Worm (Caenorhabditis elegans) whole organism, mixed stage, embryonic: ENCODE measurements around the gene C24B5.4.
A peak's percentile ranks its signal among the peaks of the same experiment; 100 is the strongest.

ENCODE experiments used
- M03D4.4 ChIP-seq: sonication (generic microtip); optimal IDR thresholded peaks from 2 replicates; lab custom pipeline; 2017; ENCODE audit warnings: mild to moderate bottlenecking, missing genetic modification characterization, missing compliant biosample characterization
- bed-3 ChIP-seq: fragments of 200-800 bp; sonication (Bioruptor generic); optimal IDR thresholded peaks from 3 replicates; lab custom pipeline; 2018; ENCODE audit warnings: mild to moderate bottlenecking, missing genetic modification characterization, moderate library complexity, missing compliant biosample characterization
- blmp-1 ChIP-seq: fragments of 150-350 bp; optimal IDR thresholded peaks from 2 replicates; lab custom pipeline; 2014; ENCODE audit warnings: missing biosample characterization, missing genetic modification characterization
- ceh-43 ChIP-seq: fragments of 200-800 bp; sonication (Bioruptor generic); optimal IDR thresholded peaks from 2 replicates; lab custom pipeline; 2018; ENCODE audit warnings: mild to moderate bottlenecking, missing genetic modification characterization, moderate library complexity, missing compliant biosample characterization
- ceh-83 ChIP-seq: fragments of 200-800 bp; sonication (Bioruptor generic); optimal IDR thresholded peaks from 2 replicates; lab custom pipeline; 2018; ENCODE audit warnings: mild to moderate bottlenecking, missing genetic modification characterization, missing compliant biosample characterization
- ces-1 ChIP-seq: fragments of 150-350 bp; optimal IDR thresholded peaks from 2 replicates; lab custom pipeline; 2014; ENCODE audit warnings: missing biosample characterization, missing genetic modification reagents, missing genetic modification characterization
- cnd-1 ChIP-seq: fragments of 200-800 bp; sonication (Bioruptor generic); optimal IDR thresholded peaks from 2 replicates; lab custom pipeline; 2018; ENCODE audit warnings: mild to moderate bottlenecking, missing genetic modification characterization, missing compliant biosample characterization
- elt-3 ChIP-seq: fragments of 150-350 bp; optimal IDR thresholded peaks from 2 replicates; lab custom pipeline; 2014; ENCODE audit warnings: missing biosample characterization, missing genetic modification characterization
- flh-1 ChIP-seq: fragments of 200-800 bp; sonication (Bioruptor generic); optimal IDR thresholded peaks from 2 replicates; lab custom pipeline; 2018; ENCODE audit warnings: mild to moderate bottlenecking, missing genetic modification characterization, moderate library complexity, missing compliant biosample characterization
- ham-2 ChIP-seq: fragments of 200-800 bp; sonication (Bioruptor generic); optimal IDR thresholded peaks from 2 replicates; lab custom pipeline; 2018; ENCODE audit warnings: mild to moderate bottlenecking, missing genetic modification characterization, missing compliant biosample characterization
- hlh-1 ChIP-seq: fragments of 150-350 bp; optimal IDR thresholded peaks from 2 replicates; lab custom pipeline; 2014; ENCODE audit warnings: missing biosample characterization, missing genetic modification reagents, missing genetic modification characterization
- lin-13 ChIP-seq: fragments of 150-350 bp; optimal IDR thresholded peaks from 2 replicates; lab custom pipeline; 2014; ENCODE audit warnings: missing biosample characterization, missing genetic modification characterization
- lin-32 ChIP-seq: fragments of 200-800 bp; sonication (Bioruptor generic); optimal IDR thresholded peaks from 2 replicates; lab custom pipeline; 2018; ENCODE audit warnings: mild to moderate bottlenecking, missing genetic modification characterization, missing compliant biosample characterization
- lsy-2 ChIP-seq: fragments of 150-350 bp; optimal IDR thresholded peaks from 2 replicates; lab custom pipeline; 2014; ENCODE audit warnings: missing biosample characterization, missing genetic modification characterization
- mab-5 ChIP-seq: fragments of 150-350 bp; optimal IDR thresholded peaks from 2 replicates; lab custom pipeline; 2014; ENCODE audit warnings: missing biosample characterization, missing genetic modification characterization
- mep-1 ChIP-seq: fragments of 150-350 bp; optimal IDR thresholded peaks from 2 replicates; lab custom pipeline; 2017; ENCODE audit warnings: missing biosample characterization, missing genetic modification reagents, missing genetic modification characterization, inconsistent platforms
- mls-2 ChIP-seq: sonication (generic microtip); optimal IDR thresholded peaks from 2 replicates; lab custom pipeline; 2016; ENCODE audit warnings: mild to moderate bottlenecking, missing genetic modification characterization, moderate library complexity, missing compliant biosample characterization
- nhr-12 ChIP-seq: fragments of 150-350 bp; optimal IDR thresholded peaks from 2 replicates; lab custom pipeline; 2014; ENCODE audit warnings: missing biosample characterization, missing genetic modification characterization
- nhr-2 ChIP-seq: fragments of 150-350 bp; optimal IDR thresholded peaks from 2 replicates; lab custom pipeline; 2014; ENCODE audit warnings: missing biosample characterization, missing genetic modification characterization
- nhr-237 ChIP-seq: fragments of 150-350 bp; optimal IDR thresholded peaks from 2 replicates; lab custom pipeline; 2014; ENCODE audit warnings: missing biosample characterization, missing genetic modification characterization
- nhr-28 ChIP-seq: fragments of 150-350 bp; optimal IDR thresholded peaks from 2 replicates; lab custom pipeline; 2014; ENCODE audit warnings: missing biosample characterization, missing genetic modification characterization
- nhr-76 ChIP-seq: sonication (generic microtip); optimal IDR thresholded peaks from 2 replicates; lab custom pipeline; 2017; ENCODE audit warnings: missing biosample characterization, missing genetic modification characterization
- pha-4 ChIP-seq: fragments of 150-350 bp; optimal IDR thresholded peaks from 2 replicates; lab custom pipeline; 2018; ENCODE audit warnings: missing biosample characterization, missing genetic modification reagents, missing genetic modification characterization
- snpc-4 ChIP-seq: fragments of 150-350 bp; optimal IDR thresholded peaks from 2 replicates; lab custom pipeline; 2014; ENCODE audit warnings: missing biosample characterization, missing genetic modification characterization
- sptf-1 ChIP-seq: sonication (generic microtip); optimal IDR thresholded peaks from 2 replicates; lab custom pipeline; 2017; ENCODE audit warnings: mild to moderate bottlenecking, missing genetic modification characterization, moderate library complexity, missing compliant biosample characterization
- tbx-8 ChIP-seq: fragments of 200-800 bp; sonication (Bioruptor generic); optimal IDR thresholded peaks from 2 replicates; lab custom pipeline; 2018; ENCODE audit warnings: mild to moderate bottlenecking, missing genetic modification characterization, moderate library complexity, missing compliant biosample characterization
- unc-120 ChIP-seq: sonication (generic microtip); optimal IDR thresholded peaks from 2 replicates; lab custom pipeline; 2017; ENCODE audit warnings: missing genetic modification characterization, missing compliant biosample characterization; ENCODE audit not compliant: poor library complexity, severe bottlenecking
- unc-62 ChIP-seq: fragments of 150-350 bp; optimal IDR thresholded peaks from 2 replicates; lab custom pipeline; 2014; ENCODE audit warnings: missing biosample characterization, missing genetic modification reagents, missing genetic modification characterization
- zip-8 ChIP-seq: fragments of 150-350 bp; optimal IDR thresholded peaks from 2 replicates; lab custom pipeline; 2014; ENCODE audit warnings: missing biosample characterization, missing genetic modification characterization
- ztf-11 ChIP-seq: fragments of 150-350 bp; optimal IDR thresholded peaks from 2 replicates; lab custom pipeline; 2014; ENCODE audit warnings: missing biosample characterization, missing genetic modification characterization

C24B5.4 gene

DNA sequence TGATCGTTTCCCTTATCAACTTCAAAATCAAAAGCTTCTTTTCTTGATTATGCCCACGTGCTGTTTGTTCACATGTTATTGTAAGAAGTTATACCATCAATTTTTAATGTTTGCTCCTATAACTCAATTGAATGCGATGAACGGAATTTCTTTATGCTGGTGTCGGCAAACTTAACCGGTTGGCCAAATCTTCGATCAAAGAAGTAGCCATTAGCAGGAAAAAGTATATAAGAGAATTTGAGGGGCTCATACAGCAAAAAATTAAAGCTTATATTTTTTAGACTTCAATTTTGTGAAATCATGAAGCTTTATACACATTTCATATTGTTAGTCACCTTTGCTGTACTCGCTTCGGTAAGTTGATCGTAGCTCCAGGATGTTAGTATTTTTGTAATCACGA is 23.3 kb downstream of the C24B5.4 start, which contains the start of gene pqn-16:
TSS of gene pqn-16 (plus strand) at position 301 of the 400 bp plus-strand sequence.
- TF ChIP-seq tbx-8 (GFP tag; lab: Kevin White, UChicago): no peak
- TF ChIP-seq nhr-28 (tag; lab: Kevin White, UChicago): no peak

DNA sequence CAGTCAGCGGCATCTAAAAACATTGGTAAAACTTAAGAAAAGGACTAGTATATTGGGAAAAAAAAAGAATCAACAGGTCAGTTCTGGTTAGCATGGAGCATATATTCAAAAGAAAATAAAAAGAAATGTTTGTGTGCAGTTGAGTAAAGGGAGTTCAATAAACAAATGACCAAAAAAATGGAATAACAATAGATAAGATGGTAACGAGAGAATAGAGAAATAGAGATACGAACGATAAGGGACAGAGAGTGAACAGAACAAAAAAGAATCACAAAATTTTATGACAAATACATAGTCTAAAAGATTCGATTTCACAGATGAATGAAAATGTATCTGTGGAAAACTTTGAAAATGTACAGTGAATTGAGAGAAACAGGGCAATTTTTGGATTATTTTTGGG is 24.1 kb downstream of the C24B5.4 start, which contains the start of gene gad-3:
TSS of gene gad-3 (minus strand) at position 17 of the 400 bp plus-strand sequence.
- TF ChIP-seq ceh-83 (GFP tag; lab: Kevin White, UChicago): no peak
- no peak for TF ChIP-seq mab-5 (tag; lab: Kevin White, UChicago)
- no peak for TF ChIP-seq hlh-1 (tag; lab: Kevin White, UChicago)
- no peak for TF ChIP-seq zip-8
- TF ChIP-seq ztf-11 (tag; lab: Kevin White, UChicago): no peak
- TF ChIP-seq bed-3 (GFP tag; lab: Kevin White, UChicago): no peak
- TF ChIP-seq flh-1 (GFP tag; lab: Kevin White, UChicago): no peak
- TF ChIP-seq sptf-1 (tag; lab: Kevin White, UChicago): no peak
- no peak for TF ChIP-seq lsy-2 (tag; lab: Kevin White, UChicago)
- TF ChIP-seq pha-4: no peak
- TF ChIP-seq mls-2 (tag; lab: Kevin White, UChicago): no peak
- TF ChIP-seq unc-62: no peak
- TF ChIP-seq cnd-1 (tag; lab: Kevin White, UChicago): no peak
- TF ChIP-seq nhr-2: no peak
- no peak for TF ChIP-seq snpc-4 (tag; lab: Kevin White, UChicago)

DNA sequence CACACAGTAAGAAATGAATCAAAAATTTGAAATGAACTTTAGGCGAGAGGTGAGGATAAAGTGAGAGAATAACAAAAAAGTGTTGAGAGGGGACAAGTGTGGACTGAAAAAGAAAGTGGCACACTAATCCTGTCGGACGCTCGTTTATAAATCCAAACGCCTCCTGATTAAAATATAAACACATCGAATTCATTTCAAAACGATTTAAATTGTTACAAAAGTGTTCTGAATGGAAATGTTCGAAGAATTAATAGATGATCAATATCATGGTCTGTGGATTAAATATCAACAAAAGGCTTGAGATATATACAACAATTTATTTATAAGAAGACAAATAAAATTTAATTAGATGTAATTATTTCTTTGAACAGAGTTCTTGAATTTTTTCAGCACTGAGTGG is 29.0 kb downstream of the C24B5.4 start, which contains the start of gene B0222.11:
TSS of gene B0222.11 (minus strand) at position 101 of the 400 bp plus-strand sequence.
- TF ChIP-seq ces-1 (GFP tag; lab: Kevin White, UChicago) (no peak), nhr-12 (tag; lab: Kevin White, UChicago) (no peak), ham-2 (GFP tag; lab: Kevin White, UChicago) (no peak), sptf-1 (tag; lab: Kevin White, UChicago) (no peak), tbx-8 (GFP tag; lab: Kevin White, UChicago) (no peak), lin-13 (tag; lab: Kevin White, UChicago) (no peak), nhr-237 (tag; lab: Kevin White, UChicago) (no peak), ztf-11 (tag; lab: Kevin White, UChicago) (no peak), mls-2 (tag; lab: Kevin White, UChicago) (no peak), ceh-83 (GFP tag; lab: Kevin White, UChicago) (no peak), ceh-43 (GFP tag; lab: Kevin White, UChicago) (no peak), nhr-76 (tag; lab: Kevin White, UChicago) (no peak), nhr-2 (no peak), cnd-1 (tag; lab: Kevin White, UChicago) (no peak), lin-32 (GFP tag; lab: Kevin White, UChicago) (no peak), unc-120 (tag; lab: Kevin White, UChicago) (no peak)

DNA sequence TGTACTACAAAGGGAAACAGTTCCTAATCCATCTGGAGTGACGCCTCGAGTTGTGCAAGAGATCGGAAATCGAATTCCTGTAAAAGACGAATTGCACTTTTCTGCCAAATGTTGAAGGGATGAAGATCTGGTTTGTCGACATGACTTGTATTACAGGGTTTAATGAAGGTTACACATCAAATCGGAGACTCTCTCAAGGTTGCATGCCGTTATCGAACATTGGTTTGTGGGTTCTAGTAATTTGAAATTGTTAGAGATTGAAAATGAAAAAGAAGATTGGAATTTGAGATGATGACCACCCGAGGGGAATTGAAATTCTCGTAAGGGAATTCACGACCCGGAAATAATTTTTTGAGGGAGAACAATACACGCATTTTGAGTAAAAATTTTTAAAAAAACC is 30.8 kb downstream of the C24B5.4 start:
- TF ChIP-seq zip-8: no peak
- no peak for TF ChIP-seq ces-1 (GFP tag; lab: Kevin White, UChicago)
- no peak for TF ChIP-seq flh-1 (GFP tag; lab: Kevin White, UChicago)
- TF ChIP-seq ceh-83 (GFP tag; lab: Kevin White, UChicago): no peak
- TF ChIP-seq M03D4.4: no peak
- no peak for TF ChIP-seq nhr-76 (tag; lab: Kevin White, UChicago)
- no peak for TF ChIP-seq unc-120 (tag; lab: Kevin White, UChicago)
- TF ChIP-seq ztf-11 (tag; lab: Kevin White, UChicago): no peak
- no peak for TF ChIP-seq elt-3 (tag; lab: Kevin White, UChicago)
- TF ChIP-seq blmp-1 (tag; lab: Kevin White, UChicago): no peak
- no peak for TF ChIP-seq nhr-28 (tag; lab: Kevin White, UChicago)
- no peak for TF ChIP-seq snpc-4 (tag; lab: Kevin White, UChicago)
- no peak for TF ChIP-seq hlh-1 (tag; lab: Kevin White, UChicago)
- no peak for TF ChIP-seq unc-62
- TF ChIP-seq sptf-1 (tag; lab: Kevin White, UChicago): no peak

DNA sequence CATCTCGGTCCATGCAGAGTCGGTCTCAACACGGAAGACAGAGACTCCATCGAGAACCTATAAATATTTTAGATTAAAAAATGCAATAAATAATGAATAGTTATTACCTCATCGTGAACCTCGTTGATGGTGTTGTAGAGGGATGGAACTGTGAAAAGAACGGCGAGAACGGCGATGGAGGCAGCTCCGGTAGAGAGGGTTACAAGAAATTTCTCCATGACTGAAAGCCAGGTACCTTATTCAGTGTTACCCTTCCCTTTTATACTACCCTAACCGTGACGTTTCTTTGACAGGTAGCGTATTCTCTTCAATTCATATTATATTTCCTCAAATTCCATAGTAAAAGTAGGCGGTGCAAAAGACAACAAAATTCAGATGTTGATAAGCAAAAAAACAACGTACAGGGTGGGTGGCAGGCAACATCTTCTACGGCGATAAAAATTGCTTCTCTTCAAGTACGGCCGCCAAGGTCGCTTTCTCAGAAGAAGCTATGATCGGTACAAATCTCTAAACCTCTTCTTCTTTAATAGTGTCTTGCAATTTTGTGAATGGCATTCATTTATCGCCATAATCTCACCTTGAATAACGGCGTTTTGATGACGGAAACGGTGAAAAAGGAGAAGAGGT is 31.9 kb downstream of the C24B5.4 start, which contains the start of gene col-10:
TSS of gene col-10 (minus strand) at position 235 of the 627 bp plus-strand sequence.
- TF ChIP-seq nhr-237 (tag; lab: Kevin White, UChicago): no peak
- TF ChIP-seq mep-1: no peak
- no peak for TF ChIP-seq nhr-28 (tag; lab: Kevin White, UChicago)
- no peak for TF ChIP-seq blmp-1 (tag; lab: Kevin White, UChicago)
- no peak for TF ChIP-seq sptf-1 (tag; lab: Kevin White, UChicago)
- TF ChIP-seq lsy-2 (tag; lab: Kevin White, UChicago): no peak
- peak; percentile 66 for TF ChIP-seq ham-2 (GFP tag; lab: Kevin White, UChicago)
- no peak for TF ChIP-seq unc-120 (tag; lab: Kevin White, UChicago)
- TF ChIP-seq tbx-8 (GFP tag; lab: Kevin White, UChicago): no peak
